Worm (Caenorhabditis elegans): ENCODE measurements around the gene ccdc-149.

The ccdc-149 gene

ce11 chrX:11523704-11524103 is 12.5 kb upstream of the ccdc-149 start:
- TF ChIP-seq unc-39 (tag; optimal IDR thresholded peaks at IDR 0.05), result no peak
- peak in 1 of 2 experiments; percentile 91 for TF ChIP-seq unc-62 (GFP tag; optimal IDR thresholded peaks at IDR 0.05 in 1 of 2)
- no peak for TF ChIP-seq unc-62 (tag; optimal IDR thresholded peaks at IDR 0.05)

- no peak for TF ChIP-seq F26F4.8 (GFP tag; conservative IDR thresholded peaks at IDR 0.05)
- TF ChIP-seq nhr-102 (tag; optimal IDR thresholded peaks at IDR 0.05), result peak; percentile 91
- TF ChIP-seq ZK546.5 (tag; optimal IDR thresholded peaks at IDR 0.05), result no peak
- TF ChIP-seq lsy-2 (tag; optimal IDR thresholded peaks at IDR 0.05), result peak in 1 of 2 experiments; percentile 55
- peak; percentile 61 for TF ChIP-seq fkh-10 (GFP tag; optimal IDR thresholded peaks at IDR 0.05)
- peak; percentile 80 for TF ChIP-seq nhr-6 (tag; optimal IDR thresholded peaks at IDR 0.05)
- TF ChIP-seq ceh-28 (tag; optimal IDR thresholded peaks at IDR 0.05), result peak; percentile 17
- TF ChIP-seq mes-2 (tag; optimal IDR thresholded peaks at IDR 0.05; ENCODE audit: poor library complexity, severe bottlenecking), result peak; percentile 88
- peak; percentile 87 for TF ChIP-seq duxl-1 (tag; optimal IDR thresholded peaks at IDR 0.05; ENCODE audit: poor library complexity)
- TF ChIP-seq ces-1 (GFP tag; optimal IDR thresholded peaks at IDR 0.05), result no peak
- TF ChIP-seq spr-1 (tag; optimal IDR thresholded peaks at IDR 0.05), result peak; percentile 70
- no peak for TF ChIP-seq F44E2.7 (GFP tag; IDR thresholded peaks at IDR 0.05)
- TF ChIP-seq Y48G9A.11 (GFP tag; IDR thresholded peaks at IDR 0.05), result no peak
- no peak for TF ChIP-seq lin-29 (GFP tag; IDR thresholded peaks at IDR 0.05)
- no peak for TF ChIP-seq ztf-7 (tag; optimal IDR thresholded peaks at IDR 0.05)
- TF ChIP-seq ztf-11 (tag; optimal IDR thresholded peaks at IDR 0.05), result no peak
- peak; percentile 90 for TF ChIP-seq hmg-1.1 (GFP tag; IDR thresholded peaks at IDR 0.05)
- peak; percentile 81 for TF ChIP-seq rbr-2 (tag; optimal IDR thresholded peaks at IDR 0.05)
- no peak for TF ChIP-seq lir-3 (tag; optimal IDR thresholded peaks at IDR 0.05)
- peak in 1 of 2 experiments; percentile 98 for TF ChIP-seq unc-62 (GFP tag; optimal IDR thresholded peaks at IDR 0.05 in 1 of 2)
- no peak for TF ChIP-seq unc-62 (tag; optimal IDR thresholded peaks at IDR 0.05)
- TF ChIP-seq mdl-1 (tag; optimal IDR thresholded peaks at IDR 0.05), result peak in 1 of 2 experiments; percentile 49
- peak in 1 of 2 experiments; percentile 36 for TF ChIP-seq hif-1 (tag; optimal IDR thresholded peaks at IDR 0.05)
- TF ChIP-seq nhr-28 (tag; optimal IDR thresholded peaks at IDR 0.05), result peak; percentile 83
- TF ChIP-seq ctbp-1 (GFP tag; IDR thresholded peaks at IDR 0.05), result peak; percentile 53; the same call in 1 of the 2 replicates
- no peak for TF ChIP-seq daf-19 (GFP tag; conservative IDR thresholded peaks at IDR 0.05)
- TF ChIP-seq zip-2 (tag; optimal IDR thresholded peaks at IDR 0.05), result peak; percentile 63
- TF ChIP-seq ceh-82 (tag; optimal IDR thresholded peaks at IDR 0.05), result no peak
- peak; percentile 20 for TF ChIP-seq nhr-237 (tag; optimal IDR thresholded peaks at IDR 0.05)
- TF ChIP-seq F10B5.3 (tag; optimal IDR thresholded peaks at IDR 0.05), result peak; percentile 30
- TF ChIP-seq hlh-11 (tag; optimal IDR thresholded peaks at IDR 0.05), result peak; percentile 87
- peak; percentile 57 for TF ChIP-seq mxl-3 (GFP tag; optimal IDR thresholded peaks at IDR 0.05)
- TF ChIP-seq zag-1 (tag; optimal IDR thresholded peaks at IDR 0.05), result no peak
- no peak for TF ChIP-seq lin-15B (tag; optimal IDR thresholded peaks at IDR 0.05)
- TF ChIP-seq lin-13 (GFP tag; optimal IDR thresholded peaks at IDR 0.05), result peak; percentile 79
- no peak; the same call in 1 of the 2 replicates for TF ChIP-seq nhr-41 (GFP tag; IDR thresholded peaks at IDR 0.05)
- TF ChIP-seq ceh-20 (GFP tag; IDR thresholded peaks at IDR 0.05), result peak; percentile 66
- peak; percentile 68 for TF ChIP-seq dmd-6 (GFP tag; IDR thresholded peaks at IDR 0.05)
- TF ChIP-seq pha-4 (GFP tag; IDR thresholded peaks at IDR 0.05), result no peak; the same call in none of the 2 replicates
- peak; percentile 83 for TF ChIP-seq pha-4 (tag; optimal IDR thresholded peaks at IDR 0.05)
- no peak for TF ChIP-seq ceh-62 (tag; optimal IDR thresholded peaks at IDR 0.05)
- TF ChIP-seq F37D6.2 (tag; optimal IDR thresholded peaks at IDR 0.05), result peak; percentile 77
- peak; percentile 78 for TF ChIP-seq T26A8.4 (GFP tag; IDR thresholded peaks at IDR 0.05)
- TF ChIP-seq sdz-12 (GFP tag; optimal IDR thresholded peaks at IDR 0.05), result no peak
- no peak for TF ChIP-seq dmd-9 (GFP tag; IDR thresholded peaks at IDR 0.05)
- TF ChIP-seq zip-11 (GFP tag; IDR thresholded peaks at IDR 0.05), result no peak
- peak; percentile 96 for TF ChIP-seq nhr-77 (tag; optimal IDR thresholded peaks at IDR 0.05)
- 0 out of 2 replicates have a peak, but pooled peaks have one; percentile 66 for TF ChIP-seq saeg-2 (GFP tag; IDR thresholded peaks at IDR 0.05)
Measured at ce11 chrX:11522058-11522757, 11.0 kb upstream of the ccdc-149 start, which contains the start of gene sdc-2. TSS of gene sdc-2 (plus strand) at chrX:11522707.

Data from whole organism, L4 larva.